Fruit fly (Drosophila melanogaster): ENCODE data around the gene Zw10.
A peak's percentile ranks its signal among the peaks of the same experiment; 100 is the strongest.

Zw10 gene

DNA sequence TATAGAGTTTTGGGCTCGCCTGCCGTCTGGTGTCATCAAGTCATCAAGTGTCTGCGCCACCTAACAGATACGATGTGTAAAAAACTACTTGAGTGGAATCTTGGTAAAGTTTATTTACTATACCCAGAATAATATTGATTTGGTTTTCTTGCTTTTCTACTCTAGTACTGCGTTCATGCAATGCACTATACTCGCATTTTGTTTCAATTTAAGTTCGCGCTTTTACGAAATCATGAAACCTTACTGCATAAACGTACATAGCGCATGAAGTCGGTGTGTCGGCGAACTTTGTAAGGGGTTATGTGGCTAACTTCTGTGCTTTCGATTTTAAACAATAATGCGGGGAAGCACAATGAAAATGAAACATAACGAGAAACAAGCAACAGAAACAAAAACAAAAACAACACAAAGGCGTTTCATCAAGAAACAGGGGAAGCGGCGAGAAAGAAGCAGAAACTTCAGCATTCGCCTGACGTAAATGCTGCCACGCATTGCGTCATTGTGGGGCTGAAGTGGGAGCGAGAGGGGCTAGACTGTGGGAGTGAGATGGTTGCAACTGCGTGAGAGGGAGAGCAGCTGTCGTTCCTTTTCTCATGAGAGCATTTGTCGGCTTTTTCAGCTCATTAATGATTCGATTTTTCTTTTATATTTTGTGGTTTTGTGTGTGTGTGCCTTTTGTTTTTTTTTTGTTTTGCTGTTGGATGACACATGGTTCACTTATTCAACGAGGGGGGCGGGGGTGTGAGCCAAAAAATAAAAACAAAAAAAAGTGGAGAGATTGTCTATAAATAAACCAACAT lies 48.3 kb downstream of the Zw10 start:
- TF ChIP-seq HLH106 (tag; optimal IDR thresholded peaks at IDR 0.05) = no peak
- TF ChIP-seq foxo (GFP tag; optimal IDR thresholded peaks at IDR 0.05) = no peak
- TF ChIP-seq psq (GFP tag; optimal IDR thresholded peaks at IDR 0.05) = peak; percentile 25
- TF ChIP-seq dl (GFP tag; optimal IDR thresholded peaks at IDR 0.05; ENCODE audit: insufficient read depth in 1 of 2, partially characterized antibody in 2 of 2) = peak in 1 of 2 experiments; percentile 66
- TF ChIP-seq CrebA (GFP tag; optimal IDR thresholded peaks at IDR 0.05; ENCODE audit: borderline replicate concordance) = peak; percentile 21
- TF ChIP-seq CG32264 (GFP tag; optimal IDR thresholded peaks at IDR 0.05) = no peak
- TF ChIP-seq Rel (GFP tag; optimal IDR thresholded peaks at IDR 0.05) = peak; percentile 6
- peak; percentile 98 for TF ChIP-seq Rel (tag; optimal IDR thresholded peaks at IDR 0.05)
- TF ChIP-seq Jra (GFP tag; optimal IDR thresholded peaks at IDR 0.05) = peak; percentile 18
- no peak for TF ChIP-seq woc (GFP tag; optimal IDR thresholded peaks at IDR 0.05)

DNA sequence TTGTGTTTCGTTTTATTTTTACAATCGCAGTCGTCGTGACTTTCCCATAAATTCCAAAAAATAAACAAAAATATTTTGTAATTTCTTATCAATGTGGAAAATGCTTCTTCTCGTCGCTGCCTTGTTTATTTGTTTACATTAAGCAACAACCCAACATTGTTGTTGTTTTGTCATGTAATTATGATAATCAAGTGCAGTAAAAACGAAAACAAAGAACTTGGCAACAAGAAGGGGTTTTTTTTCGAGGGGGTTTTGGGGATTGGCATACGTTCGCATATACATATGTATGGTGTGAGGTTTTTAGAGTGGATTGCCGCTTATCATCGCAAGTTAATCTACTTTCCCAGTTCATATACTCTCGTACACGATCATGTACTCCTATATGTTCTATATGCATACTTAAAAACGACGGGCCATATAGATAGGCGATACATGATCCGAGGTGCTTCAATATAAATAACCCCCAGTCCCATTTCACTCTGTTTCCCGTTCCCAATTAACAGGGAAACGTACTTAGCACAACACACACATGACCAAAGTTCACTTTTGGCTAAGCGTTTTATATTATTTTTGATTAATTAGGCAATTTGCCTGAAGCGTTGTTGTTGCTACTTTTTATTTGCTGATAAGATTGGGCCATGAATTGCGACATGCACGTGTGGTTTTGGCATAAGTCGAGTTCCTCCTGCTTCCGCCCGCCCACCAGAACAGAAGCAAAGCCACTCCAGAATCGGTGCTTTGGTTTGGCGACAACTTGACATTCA lies 49.7 kb downstream of the Zw10 start:
- TF ChIP-seq OdsH (GFP tag; optimal IDR thresholded peaks at IDR 0.05) = no peak
- TF ChIP-seq sage (GFP tag; optimal IDR thresholded peaks at IDR 0.05) = no peak
- no peak for TF ChIP-seq psq (GFP tag; optimal IDR thresholded peaks at IDR 0.05)
- no peak for TF ChIP-seq Myc (optimal IDR thresholded peaks at IDR 0.05)
- TF ChIP-seq jim (GFP tag; optimal IDR thresholded peaks at IDR 0.05) = no peak
- no peak for TF ChIP-seq Dif (GFP tag; optimal IDR thresholded peaks at IDR 0.05; ENCODE audit: partially characterized antibody)
- no peak for TF ChIP-seq Hr83 (GFP tag; optimal IDR thresholded peaks at IDR 0.05; ENCODE audit: poor library complexity, severe bottlenecking)
- TF ChIP-seq CG32264 (GFP tag; optimal IDR thresholded peaks at IDR 0.05) = no peak
- TF ChIP-seq ey (GFP tag; optimal IDR thresholded peaks at IDR 0.05) = no peak
- TF ChIP-seq woc (GFP tag; optimal IDR thresholded peaks at IDR 0.05) = no peak
- peak; percentile 67 for TF ChIP-seq CrebA (GFP tag; optimal IDR thresholded peaks at IDR 0.05; ENCODE audit: borderline replicate concordance)
- TF ChIP-seq Jra (GFP tag; optimal IDR thresholded peaks at IDR 0.05) = no peak
- TF ChIP-seq br (GFP tag; optimal IDR thresholded peaks at IDR 0.05) = no peak
- TF ChIP-seq Sp1 (GFP tag; optimal IDR thresholded peaks at IDR 0.05) = peak; percentile 3
- no peak for TF ChIP-seq Rel (GFP tag; optimal IDR thresholded peaks at IDR 0.05)
- peak; percentile 96 for TF ChIP-seq Rel (tag; optimal IDR thresholded peaks at IDR 0.05)
- TF ChIP-seq Hnf4 (GFP tag; optimal IDR thresholded peaks at IDR 0.05) = peak; percentile 32
- no peak for TF ChIP-seq GATAd (GFP tag; optimal IDR thresholded peaks at IDR 0.05)
- TF ChIP-seq dsf (GFP tag; optimal IDR thresholded peaks at IDR 0.05; ENCODE audit: borderline replicate concordance) = no peak
- no peak for TF ChIP-seq N (GFP tag; optimal IDR thresholded peaks at IDR 0.05)

DNA sequence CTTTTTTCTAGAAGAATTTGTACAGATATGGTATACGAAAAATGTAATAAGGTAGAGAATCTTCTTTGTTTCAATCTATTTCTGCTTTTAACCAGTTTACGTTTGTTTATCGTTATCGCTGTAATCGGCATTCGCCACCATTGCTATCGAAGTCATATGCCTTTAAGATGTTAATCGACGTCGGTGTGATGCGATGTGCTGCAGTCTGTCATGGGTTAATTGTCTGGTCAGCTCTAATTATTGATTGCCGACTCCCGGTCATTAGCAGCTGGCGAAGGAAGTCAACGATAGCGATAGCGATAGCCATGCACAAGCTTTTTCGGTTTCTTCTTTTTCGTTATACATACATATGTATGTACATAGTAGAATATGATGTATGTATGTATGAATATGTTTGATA lies 51.5 kb downstream of the Zw10 start:
- TF ChIP-seq Myc (optimal IDR thresholded peaks at IDR 0.05) = no peak
- no peak for TF ChIP-seq rgr (GFP tag; optimal IDR thresholded peaks at IDR 0.05)
- TF ChIP-seq CG9705 (GFP tag; optimal IDR thresholded peaks at IDR 0.05) = no peak
- TF ChIP-seq Rel (GFP tag; optimal IDR thresholded peaks at IDR 0.05) = no peak
- no peak for TF ChIP-seq Rel (tag; optimal IDR thresholded peaks at IDR 0.05)
- no peak for TF ChIP-seq brk (GFP tag; optimal IDR thresholded peaks at IDR 0.05)

DNA sequence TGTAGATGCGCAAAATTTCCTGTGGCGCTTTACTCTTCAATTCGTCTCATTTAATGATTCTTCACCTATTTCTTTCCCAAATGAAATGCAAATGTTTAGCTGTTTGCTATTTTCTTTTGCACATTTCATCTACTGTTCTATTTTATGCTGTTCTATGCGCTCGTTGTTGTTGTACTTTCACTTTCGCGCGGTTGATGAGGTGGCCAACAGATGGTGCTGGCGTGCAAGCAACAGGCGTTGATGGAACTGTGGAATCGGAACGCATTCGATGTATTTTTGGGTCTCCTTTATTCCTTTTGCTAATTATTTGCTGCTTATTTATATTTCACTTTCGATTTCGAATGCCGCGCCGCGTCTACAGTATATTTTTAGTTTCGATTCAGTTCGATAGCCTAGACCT lies 52.0 kb downstream of the Zw10 start:
- TF ChIP-seq br (GFP tag; optimal IDR thresholded peaks at IDR 0.05) = no peak
- no peak for TF ChIP-seq rgr (GFP tag; optimal IDR thresholded peaks at IDR 0.05)
- no peak for TF ChIP-seq Hnf4 (GFP tag; optimal IDR thresholded peaks at IDR 0.05)
- no peak for TF ChIP-seq Abd-B (GFP tag; optimal IDR thresholded peaks at IDR 0.05)
- TF ChIP-seq tai (GFP tag; optimal IDR thresholded peaks at IDR 0.05) = no peak
- no peak for TF ChIP-seq CG32264 (GFP tag; optimal IDR thresholded peaks at IDR 0.05)

All from whole organism, wandering third instar larva.